Worm (Caenorhabditis elegans) whole organism, L3 larva: ENCODE measurements around the gene C30H6.8.
A peak's percentile ranks its signal among the peaks of the same experiment; 100 is the strongest.

ENCODE experiments used
- R02D3.7 ChIP-seq: fragments of 150-350 bp; optimal IDR thresholded peaks from 2 replicates; lab custom pipeline; 2014; ENCODE audit warnings: missing biosample characterization, missing genetic modification characterization
- aly-2 ChIP-seq: fragments of 150-350 bp; optimal IDR thresholded peaks from 2 replicates; lab custom pipeline; 2014; ENCODE audit warnings: missing biosample characterization, missing genetic modification characterization
- ama-1 ChIP-seq: fragments of 150-350 bp; optimal IDR thresholded peaks from 2 replicates; lab custom pipeline; 2018
- ceh-28 ChIP-seq: fragments of 150-350 bp; optimal IDR thresholded peaks from 2 replicates; lab custom pipeline; 2014; ENCODE audit warnings: missing biosample characterization, missing genetic modification reagents, missing genetic modification characterization
- ceh-82 ChIP-seq: fragments of 150-350 bp; optimal IDR thresholded peaks from 2 replicates; lab custom pipeline; 2014; ENCODE audit warnings: missing biosample characterization, missing genetic modification characterization
- ceh-9 ChIP-seq: sonication (generic microtip); optimal IDR thresholded peaks from 2 replicates; lab custom pipeline; 2018; ENCODE audit warnings: missing biosample characterization, missing genetic modification characterization
- daf-12 ChIP-seq: fragments of 150-350 bp; optimal IDR thresholded peaks from 2 replicates; lab custom pipeline; 2014; ENCODE audit warnings: missing biosample characterization, missing genetic modification reagents, missing genetic modification characterization
- egl-27 ChIP-seq: sonication (generic microtip); optimal IDR thresholded peaks from 4 replicates; lab custom pipeline; 2017; ENCODE audit warnings: missing biosample characterization, missing genetic modification reagents, missing genetic modification characterization
- elt-1 ChIP-seq: fragments of 150-350 bp; optimal IDR thresholded peaks from 2 replicates; lab custom pipeline; 2014; ENCODE audit warnings: missing biosample characterization, missing genetic modification characterization
- elt-2 ChIP-seq: sonication (generic microtip); optimal IDR thresholded peaks from 2 replicates; lab custom pipeline; 2016; ENCODE audit warnings: missing genetic modification reagents, mild to moderate bottlenecking, missing genetic modification characterization, missing compliant biosample characterization
- elt-3 ChIP-seq, 3 experiments: fragments of 150-350 bp in 1 of 3; sonication (generic microtip) in 2 of 3; optimal IDR thresholded peaks; 2 replicates in 2 of 3; 4 replicates in 1 of 3; lab custom pipeline; 2014 to 2017; ENCODE audit warnings: missing biosample characterization in 3 of 3, missing genetic modification characterization in 3 of 3
- eor-1 ChIP-seq, 2 experiments: fragments of 150-350 bp; optimal IDR thresholded peaks; 2 replicates each; lab custom pipeline; 2014 to 2018; ENCODE audit warnings: missing biosample characterization in 2 of 2, missing genetic modification characterization in 2 of 2
- fkh-10 ChIP-seq: sonication (generic microtip); optimal IDR thresholded peaks from 2 replicates; lab custom pipeline; 2017; ENCODE audit warnings: missing biosample characterization, missing genetic modification reagents, missing genetic modification characterization
- fkh-2 ChIP-seq: fragments of 150-350 bp; optimal IDR thresholded peaks from 2 replicates; lab custom pipeline; 2014; ENCODE audit warnings: missing biosample characterization, missing genetic modification reagents, missing genetic modification characterization
- fos-1 ChIP-seq: fragments of 150-350 bp; optimal IDR thresholded peaks from 2 replicates; lab custom pipeline; 2014; ENCODE audit warnings: missing biosample characterization, missing genetic modification characterization
- hmg-11 ChIP-seq: sonication (generic microtip); optimal IDR thresholded peaks from 2 replicates; lab custom pipeline; 2016; ENCODE audit warnings: missing genetic modification characterization, missing compliant biosample characterization
- lin-15B ChIP-seq: fragments of 150-350 bp; optimal IDR thresholded peaks from 2 replicates; lab custom pipeline; 2014; ENCODE audit warnings: missing biosample characterization, missing genetic modification characterization
- lin-39 ChIP-seq: fragments of 150-350 bp; optimal IDR thresholded peaks from 2 replicates; lab custom pipeline; 2018; ENCODE audit warnings: missing biosample characterization, missing genetic modification reagents, missing genetic modification characterization
- lsy-12 ChIP-seq: sonication (generic microtip); optimal IDR thresholded peaks from 2 replicates; lab custom pipeline; 2016; ENCODE audit warnings: mild to moderate bottlenecking, missing genetic modification characterization, missing compliant biosample characterization
- mdl-1 ChIP-seq: fragments of 150-350 bp; optimal IDR thresholded peaks from 2 replicates; lab custom pipeline; 2014; ENCODE audit warnings: missing biosample characterization, missing genetic modification characterization
- nfya-1 ChIP-seq: sonication (generic microtip); optimal IDR thresholded peaks from 2 replicates; lab custom pipeline; 2017; ENCODE audit warnings: missing genetic modification characterization, mild to moderate bottlenecking, missing compliant biosample characterization, antibody characterized with exemption, moderate library complexity; ENCODE audit not compliant: insufficient read depth
- nhr-23 ChIP-seq: fragments of 150-350 bp; optimal IDR thresholded peaks from 2 replicates; lab custom pipeline; 2014; ENCODE audit warnings: missing biosample characterization, missing genetic modification reagents, missing genetic modification characterization
- nhr-237 ChIP-seq: fragments of 150-350 bp; optimal IDR thresholded peaks from 2 replicates; lab custom pipeline; 2014; ENCODE audit warnings: missing biosample characterization, missing genetic modification characterization
- nhr-25 ChIP-seq: sonication (generic microtip); optimal IDR thresholded peaks from 2 replicates; lab custom pipeline; 2017; ENCODE audit warnings: missing biosample characterization, missing genetic modification characterization
- nhr-28 ChIP-seq: fragments of 150-350 bp; optimal IDR thresholded peaks from 2 replicates; lab custom pipeline; 2014; ENCODE audit warnings: missing biosample characterization, missing genetic modification characterization
- nhr-43 ChIP-seq: sonication (generic microtip); optimal IDR thresholded peaks from 2 replicates; lab custom pipeline; 2016; ENCODE audit warnings: mild to moderate bottlenecking, missing genetic modification characterization, missing compliant biosample characterization; ENCODE audit not compliant: poor library complexity, severe bottlenecking
- nhr-76 ChIP-seq: fragments of 150-350 bp; sonication (generic microtip); optimal IDR thresholded peaks from 5 replicates; lab custom pipeline; 2014; ENCODE audit warnings: missing biosample characterization, missing genetic modification characterization
- pha-4 ChIP-seq: fragments of 150-350 bp; optimal IDR thresholded peaks from 2 replicates; lab custom pipeline; 2014; ENCODE audit warnings: missing biosample characterization, missing genetic modification reagents, missing genetic modification characterization
- pqm-1 ChIP-seq: fragments of 150-350 bp; optimal IDR thresholded peaks from 2 replicates; lab custom pipeline; 2017; ENCODE audit warnings: missing biosample characterization, missing genetic modification characterization, inconsistent platforms
- skn-1 ChIP-seq: fragments of 150-350 bp; optimal IDR thresholded peaks from 2 replicates; lab custom pipeline; 2014; ENCODE audit warnings: missing biosample characterization, missing genetic modification characterization
- snpc-4 ChIP-seq: fragments of 150-350 bp; optimal IDR thresholded peaks from 2 replicates; lab custom pipeline; 2014; ENCODE audit warnings: missing biosample characterization, missing genetic modification characterization
- tbx-2 ChIP-seq: sonication (generic microtip); optimal IDR thresholded peaks from 2 replicates; lab custom pipeline; 2016; ENCODE audit warnings: mild to moderate bottlenecking, missing genetic modification characterization, missing compliant biosample characterization
- unc-39 ChIP-seq: sonication (generic microtip); optimal IDR thresholded peaks from 4 replicates; lab custom pipeline; 2017; ENCODE audit warnings: missing biosample characterization, missing genetic modification characterization
- zag-1 ChIP-seq: fragments of 150-350 bp; optimal IDR thresholded peaks from 2 replicates; lab custom pipeline; 2014; ENCODE audit warnings: missing biosample characterization, missing genetic modification characterization
- ztf-11 ChIP-seq: fragments of 150-350 bp; optimal IDR thresholded peaks from 2 replicates; lab custom pipeline; 2014; ENCODE audit warnings: missing biosample characterization, missing genetic modification characterization
- ztf-4 ChIP-seq: fragments of 150-350 bp; optimal IDR thresholded peaks from 2 replicates; lab custom pipeline; 2014; ENCODE audit warnings: missing biosample characterization, missing genetic modification characterization

The C30H6.8 gene

DNA sequence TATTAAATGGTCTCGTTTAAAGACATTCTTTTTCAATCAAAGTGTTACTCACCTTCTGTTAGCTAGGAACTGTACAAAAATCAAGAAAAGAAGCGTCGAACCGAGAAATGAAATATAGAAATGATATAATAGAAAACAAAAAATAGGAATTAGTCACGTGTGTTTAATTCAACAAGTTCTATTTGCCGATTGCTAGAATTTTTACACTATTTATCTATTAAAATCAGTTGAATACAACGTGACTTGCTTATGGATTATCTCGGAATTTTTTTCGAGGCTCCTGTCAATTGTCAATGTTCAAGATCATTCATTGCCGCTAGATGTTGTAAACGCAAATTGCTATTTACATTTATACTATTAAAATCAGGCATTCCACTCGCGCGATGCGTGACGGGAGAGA, 14.8 kb upstream of the C30H6.8 start, which contains the start of gene zipt-17:
Gene zipt-17, minus strand, starts transcription at position 101 of the 400 bp plus-strand sequence.
- TF ChIP-seq hmg-11 (tag; lab: Kevin White, UChicago) (no peak), nhr-28 (tag; lab: Kevin White, UChicago) (no peak), eor-1 (tag; optimal IDR thresholded peaks at IDR 0.05; lab: Kevin White, UChicago) (no peak), lin-39 (tag; lab: Kevin White, UChicago) (no peak), lsy-12 (tag; lab: Kevin White, UChicago) (no peak), lin-15B (tag; lab: Kevin White, UChicago) (no peak), ceh-9 (tag; lab: Kevin White, UChicago) (no peak), nhr-237 (tag; lab: Kevin White, UChicago) (no peak), R02D3.7 (no peak), tbx-2 (tag; lab: Kevin White, UChicago) (no peak), ztf-4 (no peak), ama-1 (lab: Kevin White, UChicago) (no peak), unc-39 (tag; lab: Kevin White, UChicago) (no peak), nhr-25 (no peak), elt-3 (tag; optimal IDR thresholded peaks at IDR 0.05; lab: Kevin White, UChicago) (no peak), elt-1 (tag; lab: Kevin White, UChicago) (no peak), skn-1 (tag; lab: Kevin White, UChicago) (no peak), fkh-10 (no peak), egl-27 (tag; lab: Kevin White, UChicago) (no peak)

ce11 chrIV:17368292-17368691, 13.8 kb upstream of the C30H6.8 start, which contains the start of gene trh-1:
TSS of gene trh-1 (plus strand) at chrIV:17368592.
- TF ChIP-seq zag-1 (tag; lab: Kevin White, UChicago) (no peak), ceh-82 (tag; lab: Kevin White, UChicago) (no peak), nhr-25 (no peak), skn-1 (tag; lab: Kevin White, UChicago) (no peak), lin-39 (tag; lab: Kevin White, UChicago) (no peak), lin-15B (tag; lab: Kevin White, UChicago) (no peak), ceh-9 (tag; lab: Kevin White, UChicago) (no peak), ceh-28 (tag; lab: Kevin White, UChicago) (no peak), aly-2 (tag; lab: Kevin White, UChicago) (no peak), elt-2 (no peak), mdl-1 (tag; lab: Kevin White, UChicago) (no peak), nhr-43 (tag; lab: Kevin White, UChicago) (no peak), nhr-23 (tag; lab: Kevin White, UChicago) (no peak), nhr-237 (tag; lab: Kevin White, UChicago) (no peak), unc-39 (tag; lab: Kevin White, UChicago) (no peak), nhr-76 (tag; lab: Kevin White, UChicago) (no peak), nhr-28 (tag; lab: Kevin White, UChicago) (no peak)

DNA sequence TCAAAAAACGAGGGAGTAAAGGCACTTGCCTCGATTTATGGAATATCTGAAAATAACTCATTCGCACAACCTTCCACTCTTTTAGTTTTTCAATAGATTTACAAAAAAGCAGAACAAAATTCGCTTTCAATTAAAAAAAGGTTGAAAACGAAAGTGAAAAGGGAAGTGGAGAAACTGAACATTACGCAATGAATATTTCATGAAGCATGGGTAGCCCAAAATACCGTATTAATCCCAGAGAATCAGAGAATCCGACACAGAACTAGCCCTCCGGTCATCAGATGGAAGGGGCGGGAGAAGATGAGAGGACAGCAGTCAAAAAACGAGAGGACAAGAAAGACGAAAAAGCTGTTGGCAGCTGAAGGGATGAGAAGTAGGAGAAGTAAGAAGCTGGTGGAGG, 10.7 kb upstream of the C30H6.8 start, which contains the start of gene C30H6.5:
Gene C30H6.5, plus strand, starts transcription at position 301 of the 400 bp plus-strand sequence.
- TF ChIP-seq ztf-4 (no peak), elt-1 (tag; lab: Kevin White, UChicago) (no peak), R02D3.7 (no peak), zag-1 (tag; lab: Kevin White, UChicago) (no peak), fkh-2 (no peak), ceh-28 (tag; lab: Kevin White, UChicago) (no peak), fos-1 (tag; lab: Kevin White, UChicago) (no peak), fkh-10 (no peak), unc-39 (tag; lab: Kevin White, UChicago) (no peak), egl-27 (tag; lab: Kevin White, UChicago) (no peak), nhr-76 (tag; lab: Kevin White, UChicago) (no peak), snpc-4 (tag; lab: Kevin White, UChicago) (no peak)

DNA sequence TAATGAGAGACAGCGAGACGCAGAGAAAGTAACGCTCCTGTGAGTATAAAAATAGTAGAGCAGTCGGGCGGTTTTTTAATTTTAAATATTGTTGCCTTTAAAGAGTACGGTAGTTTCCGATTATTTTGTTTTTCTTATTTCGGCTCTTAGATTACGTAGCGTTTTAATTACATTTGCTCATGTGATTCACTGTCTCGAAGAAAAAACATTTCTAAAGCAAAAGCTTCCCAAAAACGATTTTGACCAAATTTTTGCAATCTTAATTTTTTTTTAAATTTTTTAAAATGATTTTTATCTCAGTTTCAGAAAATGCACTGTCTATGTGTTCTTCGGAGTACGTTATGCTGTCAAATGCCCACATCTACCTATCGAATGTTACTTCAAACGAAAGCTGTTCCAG, 6.0 kb upstream of the C30H6.8 start, which contains the start of gene haf-1:
Gene haf-1, plus strand, starts transcription at position 301 of the 400 bp plus-strand sequence.
- TF ChIP-seq lsy-12 (tag; lab: Kevin White, UChicago) (no peak), fkh-10 (no peak), ztf-11 (tag; lab: Kevin White, UChicago) (no peak), daf-12 (tag; lab: Kevin White, UChicago) (no peak), elt-3 (tag; optimal IDR thresholded peaks at IDR 0.05; lab: Kevin White, UChicago) (no peak), pqm-1 (tag; lab: Kevin White, UChicago) (peak; percentile 45), ama-1 (lab: Kevin White, UChicago) (no peak), nfya-1 (tag; lab: Kevin White, UChicago) (no peak), pha-4 (tag; lab: Kevin White, UChicago) (peak; percentile 43)
